Worm (Caenorhabditis elegans): ENCODE results near the gene R12B2.8.

Gene R12B2.8

ce11 chrIII:5798747-5799146, 25.0 kb upstream of the R12B2.8 start, which contains the start of gene ceh-10:
TSS of gene ceh-10 (plus strand) at chrIII:5799047.
- TF ChIP-seq nhr-67 (tag; optimal IDR thresholded peaks at IDR 0.05) (no peak), unc-39 (tag; optimal IDR thresholded peaks at IDR 0.05) (no peak), nhr-11 (tag; optimal IDR thresholded peaks at IDR 0.05) (no peak), lin-39 (tag; optimal IDR thresholded peaks at IDR 0.05) (no peak), aly-2 (tag; optimal IDR thresholded peaks at IDR 0.05) (no peak), mml-1 (tag; optimal IDR thresholded peaks at IDR 0.05) (no peak), nhr-77 (tag; optimal IDR thresholded peaks at IDR 0.05) (no peak), elt-3 (tag; optimal IDR thresholded peaks at IDR 0.05) (no peak)

- TF ChIP-seq nfya-1 (tag; optimal IDR thresholded peaks at IDR 0.05; ENCODE audit: insufficient read depth): peak; percentile 42
- TF ChIP-seq lin-15B (tag; optimal IDR thresholded peaks at IDR 0.05): peak; percentile 20
- no peak for TF ChIP-seq nhr-76 (tag; optimal IDR thresholded peaks at IDR 0.05)
These were observed 20.7 kb upstream of the R12B2.8 start, which contains the start of the genes polq-1 and him-10 for ce11 chrIII:5802971-5803370. TSS of gene polq-1 (minus strand) at chrIII:5803160. TSS of gene him-10 (plus strand) at chrIII:5803260.

- no peak for TF ChIP-seq mdl-1 (tag; optimal IDR thresholded peaks at IDR 0.05)
- no peak for TF ChIP-seq jun-1 (tag; optimal IDR thresholded peaks at IDR 0.05)
- TF ChIP-seq ZK546.5 (tag; optimal IDR thresholded peaks at IDR 0.05): no peak
- no peak for TF ChIP-seq R02D3.7 (tag; optimal IDR thresholded peaks at IDR 0.05)
- no peak for TF ChIP-seq fos-1 (tag; optimal IDR thresholded peaks at IDR 0.05)
- TF ChIP-seq lin-39 (tag; optimal IDR thresholded peaks at IDR 0.05): no peak
- TF ChIP-seq nhr-43 (tag; optimal IDR thresholded peaks at IDR 0.05; ENCODE audit: poor library complexity, severe bottlenecking): no peak
- TF ChIP-seq egl-27 (tag; optimal IDR thresholded peaks at IDR 0.05): no peak
- TF ChIP-seq nhr-77 (tag; optimal IDR thresholded peaks at IDR 0.05): no peak
- TF ChIP-seq nhr-237 (tag; optimal IDR thresholded peaks at IDR 0.05): no peak
- no peak for TF ChIP-seq zag-1 (tag; optimal IDR thresholded peaks at IDR 0.05)
- no peak for TF ChIP-seq tbx-2 (tag; optimal IDR thresholded peaks at IDR 0.05)
- TF ChIP-seq nhr-23 (tag; optimal IDR thresholded peaks at IDR 0.05): no peak
- TF ChIP-seq snpc-4 (tag; optimal IDR thresholded peaks at IDR 0.05): no peak
- TF ChIP-seq ztf-11 (tag; optimal IDR thresholded peaks at IDR 0.05): no peak
- TF ChIP-seq unc-39 (tag; optimal IDR thresholded peaks at IDR 0.05): no peak
These were observed 18.4 kb upstream of the R12B2.8 start, which contains the start of gene R12B2.3 for ce11 chrIII:5805273-5805672. TSS of gene R12B2.3 (plus strand) at chrIII:5805573.

ce11 chrIII:5806720-5807119, 17.0 kb upstream of the R12B2.8 start, which contains the start of gene R12B2.2:
TSS of gene R12B2.2 (plus strand) at chrIII:5807020.
- TF ChIP-seq ceh-16 (tag; optimal IDR thresholded peaks at IDR 0.05) (no peak), hmg-11 (tag; optimal IDR thresholded peaks at IDR 0.05) (peak; percentile 6)

ce11 chrIII:5810012-5810411, 13.7 kb upstream of the R12B2.8 start:
- TF ChIP-seq nhr-11 (tag; optimal IDR thresholded peaks at IDR 0.05) (no peak), pqm-1 (tag; optimal IDR thresholded peaks at IDR 0.05) (peak; percentile 18), ztf-4 (tag; optimal IDR thresholded peaks at IDR 0.05) (no peak), nhr-77 (tag; optimal IDR thresholded peaks at IDR 0.05) (no peak), elt-2 (tag; optimal IDR thresholded peaks at IDR 0.05) (peak; percentile 12), eor-1 (tag; optimal IDR thresholded peaks at IDR 0.05) (no peak), nhr-237 (tag; optimal IDR thresholded peaks at IDR 0.05) (no peak), lin-39 (tag; optimal IDR thresholded peaks at IDR 0.05) (no peak), ztf-11 (tag; optimal IDR thresholded peaks at IDR 0.05) (no peak), lsy-12 (tag; optimal IDR thresholded peaks at IDR 0.05) (no peak), pha-4 (tag; optimal IDR thresholded peaks at IDR 0.05) (peak; percentile 70)

DNA sequence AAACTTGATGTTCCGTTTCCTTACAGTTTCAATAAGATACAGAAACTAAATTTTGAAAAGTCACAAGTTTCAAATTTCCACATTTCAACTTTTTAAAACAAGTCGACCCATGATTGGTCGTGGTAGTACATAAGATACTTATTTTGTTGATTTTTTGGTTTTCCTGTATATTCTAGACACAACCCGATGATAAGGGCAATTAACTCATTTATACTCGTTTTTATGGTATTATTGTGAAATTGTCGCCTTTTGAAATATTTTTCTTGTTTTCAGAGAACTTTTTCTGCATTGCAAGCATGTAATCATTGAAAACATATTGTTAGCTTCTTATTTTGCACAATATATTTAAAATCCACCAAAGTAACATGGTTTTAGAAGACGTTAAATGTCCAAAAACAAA, 11.8 kb upstream of the R12B2.8 start:
- TF ChIP-seq R02D3.7 (tag; optimal IDR thresholded peaks at IDR 0.05) (no peak), snpc-4 (tag; optimal IDR thresholded peaks at IDR 0.05) (no peak), ceh-82 (tag; optimal IDR thresholded peaks at IDR 0.05) (no peak), fos-1 (tag; optimal IDR thresholded peaks at IDR 0.05) (no peak)

Data from whole organism, L3 larva.